Fruit fly (Drosophila melanogaster) whole organism, embryonic: ENCODE measurements around the gene Mpc1.
A peak's percentile ranks its signal among the peaks of the same experiment; 100 is the strongest.

Experiments
- CG1024 ChIP-seq: fragments of 200-800 bp; sonication (Bioruptor generic); IDR thresholded peaks from 2 replicates; pipeline ENCODE4 v1.3.6; 2022; ENCODE audit warnings: missing biosample characterization, missing genetic modification characterization
- CG10274 ChIP-seq: fragments of 200-800 bp; sonication (Bioruptor generic); optimal IDR thresholded peaks from 3 replicates; lab custom pipeline; 2017; ENCODE audit warnings: missing biosample characterization, mild to moderate bottlenecking, missing genetic modification characterization
- CG11085 ChIP-seq: fragments of 200-800 bp; sonication (Bioruptor generic); IDR thresholded peaks from 2 replicates; pipeline ENCODE4 v1.3.6; 2022; ENCODE audit warnings: missing biosample characterization, missing genetic modification characterization
- CG11093 ChIP-seq: fragments of 200-800 bp; sonication (Bioruptor generic); IDR thresholded peaks from 3 replicates; pipeline ENCODE4 v1.3.6; 2022; ENCODE audit warnings: missing biosample characterization, missing genetic modification characterization
- CG11504 ChIP-seq: fragments of 200-800 bp; sonication (Bioruptor generic); optimal IDR thresholded peaks from 3 replicates; lab custom pipeline; 2019; ENCODE audit warnings: missing biosample characterization, mild to moderate bottlenecking, missing genetic modification characterization, moderate library complexity
- CG12236 ChIP-seq: fragments of 200-800 bp; sonication (Bioruptor generic); optimal IDR thresholded peaks from 2 replicates; lab custom pipeline; 2016; ENCODE audit warnings: missing biosample characterization, missing genetic modification characterization
- CG14965 ChIP-seq: fragments of 200-800 bp; sonication (Bioruptor generic); optimal IDR thresholded peaks from 2 replicates; lab custom pipeline; 2016; ENCODE audit warnings: missing biosample characterization, missing genetic modification characterization, borderline replicate concordance
- CG15269 ChIP-seq: fragments of 200-800 bp; sonication (Bioruptor generic); optimal IDR thresholded peaks from 2 replicates; lab custom pipeline; 2018; ENCODE audit warnings: missing biosample characterization, mild to moderate bottlenecking, missing genetic modification characterization, moderate library complexity
- CG1529 ChIP-seq: fragments of 200-800 bp; sonication (Bioruptor generic); optimal IDR thresholded peaks from 3 replicates; lab custom pipeline; 2018; ENCODE audit warnings: missing biosample characterization, missing genetic modification characterization
- CG16779 ChIP-seq: fragments of 200-800 bp; sonication (Bioruptor generic); IDR thresholded peaks from 2 replicates; pipeline ENCODE4 v1.3.6; 2022; ENCODE audit warnings: missing biosample characterization, missing genetic modification characterization
- CG16863 ChIP-seq: fragments of 200-800 bp; sonication (Bioruptor generic); optimal IDR thresholded peaks from 3 replicates; lab custom pipeline; 2016; ENCODE audit warnings: missing biosample characterization, missing genetic modification characterization
- CG17361 ChIP-seq: fragments of 200-800 bp; sonication (Bioruptor generic); IDR thresholded peaks from 3 replicates; pipeline ENCODE4 v1.3.6; 2022; ENCODE audit warnings: missing biosample characterization, missing genetic modification characterization
- CG17612 ChIP-seq: fragments of 200-800 bp; sonication (Bioruptor generic); IDR thresholded peaks from 2 replicates; pipeline ENCODE4 v1.3.6; 2022; ENCODE audit warnings: missing biosample characterization, missing genetic modification characterization
- CG2129 ChIP-seq: fragments of 200-800 bp; sonication (Bioruptor generic); IDR thresholded peaks from 2 replicates; pipeline ENCODE4 v1.3.6; 2022; ENCODE audit warnings: missing biosample characterization, missing genetic modification characterization; ENCODE audit not compliant: partially characterized antibody
- CG2199 ChIP-seq: fragments of 200-800 bp; sonication (Bioruptor generic); IDR thresholded peaks from 3 replicates; pipeline ENCODE4 v1.3.6; 2022; ENCODE audit warnings: missing biosample characterization, missing genetic modification characterization
- CG2202 ChIP-seq: fragments of 200-800 bp; sonication (Bioruptor generic); optimal IDR thresholded peaks from 2 replicates; lab custom pipeline; 2018; ENCODE audit warnings: missing biosample characterization, mild to moderate bottlenecking, missing genetic modification characterization
- CG32532 ChIP-seq: fragments of 200-800 bp; sonication (Bioruptor generic); IDR thresholded peaks from 2 replicates; pipeline ENCODE4 v1.3.6; 2022; ENCODE audit warnings: missing biosample characterization, missing genetic modification characterization
- CG33213 ChIP-seq: fragments of 200-800 bp; sonication (Bioruptor generic); optimal IDR thresholded peaks from 3 replicates; lab custom pipeline; 2016; ENCODE audit warnings: missing biosample characterization, missing genetic modification characterization
- CG34224 ChIP-seq: fragments of 200-800 bp; sonication (Bioruptor generic); IDR thresholded peaks from 3 replicates; pipeline ENCODE4 v1.3.6; 2022; ENCODE audit warnings: missing biosample characterization, missing genetic modification characterization; ENCODE audit not compliant: partially characterized antibody
- CG3847 ChIP-seq: fragments of 200-800 bp; sonication (Bioruptor generic); IDR thresholded peaks from 2 replicates; pipeline ENCODE4 v1.3.6; 2022; ENCODE audit warnings: missing biosample characterization, missing genetic modification characterization
- CG7928 ChIP-seq: fragments of 200-800 bp; sonication (Bioruptor generic); optimal IDR thresholded peaks from 2 replicates; lab custom pipeline; 2017; ENCODE audit warnings: missing biosample characterization, mild to moderate bottlenecking, missing genetic modification characterization
- CHES-1-like ChIP-seq: fragments of 200-800 bp; sonication (Bioruptor generic); optimal IDR thresholded peaks from 2 replicates; lab custom pipeline; 2016; ENCODE audit warnings: missing biosample characterization, missing genetic modification characterization
- D19B ChIP-seq: fragments of 200-800 bp; sonication (Bioruptor generic); optimal IDR thresholded peaks from 2 replicates; lab custom pipeline; 2017; ENCODE audit warnings: missing biosample characterization, mild to moderate bottlenecking, missing genetic modification characterization
- Dfd ChIP-seq, 2 experiments: fragments of >200 bp; optimal IDR thresholded peaks; 2 replicates each; lab custom pipeline; 2017; ENCODE audit warnings: missing biosample characterization in 2 of 2, missing genetic modification characterization in 2 of 2
- E2f2 ChIP-seq: fragments of 200-800 bp; sonication (Bioruptor generic); IDR thresholded peaks from 2 replicates; pipeline ENCODE4 v1.3.6; 2022; ENCODE audit warnings: missing biosample characterization, missing genetic modification characterization
- Ets65A ChIP-seq: fragments of 200-800 bp; sonication (Bioruptor generic); peaks from one replicate; lab custom pipeline; 2016; ENCODE audit warnings: missing biosample characterization, missing genetic modification characterization
- HLH4C ChIP-seq: fragments of 200-800 bp; sonication (Bioruptor generic); IDR thresholded peaks from 3 replicates; pipeline ENCODE4 v1.3.6; 2022; ENCODE audit warnings: missing biosample characterization, missing genetic modification characterization; ENCODE audit not compliant: partially characterized antibody
- Hr3 ChIP-seq: fragments of 200-800 bp; sonication (Bioruptor generic); optimal IDR thresholded peaks from 3 replicates; lab custom pipeline; 2016; ENCODE audit warnings: missing biosample characterization, missing genetic modification characterization
- Jarid2 ChIP-seq: fragments of 200-800 bp; sonication (Bioruptor generic); optimal IDR thresholded peaks from 3 replicates; lab custom pipeline; 2017; ENCODE audit warnings: mild to moderate bottlenecking, missing biosample characterization, missing genetic modification reagents, missing genetic modification characterization
- Med ChIP-seq: fragments of 200-800 bp; sonication (Bioruptor generic); peaks from one replicate; lab custom pipeline; 2016; ENCODE audit warnings: missing biosample characterization, missing genetic modification characterization, mild to moderate bottlenecking, inconsistent platforms, moderate library complexity
- Rfx ChIP-seq: fragments of 200-800 bp; sonication (Bioruptor generic); IDR thresholded peaks from 2 replicates; pipeline ENCODE4 v1.3.6; 2022; ENCODE audit warnings: missing biosample characterization, missing genetic modification characterization
- Scr ChIP-seq: fragments of 200-800 bp; sonication (Bioruptor generic); IDR thresholded peaks from 2 replicates; pipeline ENCODE4 v1.3.6; 2022; ENCODE audit warnings: missing biosample characterization, missing genetic modification characterization; ENCODE audit not compliant: partially characterized antibody
- Sin3A ChIP-seq: fragments of >200 bp; optimal IDR thresholded peaks from 2 replicates; lab custom pipeline; 2018
- Stat92E ChIP-seq, 3 experiments: fragments of >200 bp in 2 of 3; fragments of 200-800 bp in 1 of 3; sonication (Bioruptor generic) in 1 of 3; optimal IDR thresholded peaks; 2 replicates each; lab custom pipeline; 2017 to 2019; ENCODE audit warnings: missing biosample characterization in 3 of 3, missing genetic modification characterization in 3 of 3, mild to moderate bottlenecking in 1 of 3, moderate library complexity in 1 of 3
- Trl ChIP-seq, 3 experiments: fragments of >200 bp in 2 of 3; fragments of 200-800 bp in 1 of 3; sonication (Bioruptor generic) in 1 of 3; optimal IDR thresholded peaks; 2 replicates in 1 of 3; 3 replicates in 2 of 3; lab custom pipeline; 2016 to 2017; ENCODE audit warnings: missing biosample characterization in 1 of 3, missing genetic modification characterization in 1 of 3
- az2 ChIP-seq: fragments of 200-800 bp; sonication (Bioruptor generic); optimal IDR thresholded peaks from 3 replicates; lab custom pipeline; 2016; ENCODE audit warnings: missing biosample characterization, missing genetic modification characterization
- bcd ChIP-seq: fragments of 200-800 bp; sonication (Bioruptor generic); optimal IDR thresholded peaks from 2 replicates; lab custom pipeline; 2017; ENCODE audit warnings: missing biosample characterization, mild to moderate bottlenecking, missing genetic modification characterization
- crol ChIP-seq: fragments of 200-800 bp; sonication (Bioruptor generic); IDR thresholded peaks from 2 replicates; pipeline ENCODE4 v1.3.6; 2022; ENCODE audit warnings: missing biosample characterization, missing genetic modification characterization
- cwo ChIP-seq: fragments of 200-800 bp; sonication (Bioruptor generic); optimal IDR thresholded peaks from 3 replicates; lab custom pipeline; 2017; ENCODE audit warnings: missing biosample characterization, missing genetic modification characterization, mild to moderate bottlenecking, moderate library complexity, missing genetic modification reagents
- dysf ChIP-seq: fragments of 200-800 bp; sonication (Bioruptor generic); IDR thresholded peaks from 3 replicates; pipeline ENCODE4 v1.3.6; 2022; ENCODE audit warnings: missing biosample characterization, missing genetic modification characterization
- fd96Cb ChIP-seq: fragments of 200-800 bp; sonication (Bioruptor generic); optimal IDR thresholded peaks from 2 replicates; lab custom pipeline; 2018; ENCODE audit warnings: missing biosample characterization, mild to moderate bottlenecking, missing genetic modification characterization, moderate library complexity
- h ChIP-seq: fragments of >200 bp; optimal IDR thresholded peaks from 2 replicates; lab custom pipeline; 2017
- her ChIP-seq: fragments of 200-800 bp; sonication (Bioruptor generic); optimal IDR thresholded peaks from 2 replicates; lab custom pipeline; 2016; ENCODE audit warnings: missing biosample characterization, missing genetic modification characterization
- ind ChIP-seq: fragments of 200-800 bp; sonication (Bioruptor generic); optimal IDR thresholded peaks from 3 replicates; lab custom pipeline; 2016; ENCODE audit warnings: missing biosample characterization, missing genetic modification characterization
- nerfin-2 ChIP-seq: fragments of 200-800 bp; sonication (Bioruptor generic); IDR thresholded peaks from 2 replicates; pipeline ENCODE4 v1.3.6; 2022; ENCODE audit warnings: missing biosample characterization, missing genetic modification characterization; ENCODE audit not compliant: partially characterized antibody
- p53 ChIP-seq: fragments of 200-800 bp; sonication (Bioruptor generic); optimal IDR thresholded peaks from 2 replicates; lab custom pipeline; 2016; ENCODE audit warnings: missing biosample characterization, missing genetic modification characterization
- pfk ChIP-seq: fragments of 200-800 bp; sonication (Bioruptor generic); optimal IDR thresholded peaks from 2 replicates; lab custom pipeline; 2018; ENCODE audit warnings: missing biosample characterization, mild to moderate bottlenecking, missing genetic modification characterization, moderate library complexity
- row ChIP-seq: fragments of 200-800 bp; sonication (Bioruptor generic); IDR thresholded peaks from 3 replicates; pipeline ENCODE4 v1.3.6; 2022; ENCODE audit warnings: missing biosample characterization, missing genetic modification characterization
- sna ChIP-seq: fragments of 200-800 bp; sonication (Bioruptor generic); IDR thresholded peaks from 2 replicates; pipeline ENCODE4 v1.3.6; 2022; ENCODE audit warnings: missing biosample characterization, missing genetic modification characterization; ENCODE audit not compliant: partially characterized antibody
- stwl ChIP-seq: fragments of 200-800 bp; sonication (Bioruptor generic); optimal IDR thresholded peaks from 3 replicates; lab custom pipeline; 2018; ENCODE audit warnings: missing biosample characterization, mild to moderate bottlenecking, missing genetic modification characterization, moderate library complexity
- wek ChIP-seq: fragments of 200-800 bp; sonication (Bioruptor generic); optimal IDR thresholded peaks from 3 replicates; lab custom pipeline; 2018; ENCODE audit warnings: missing biosample characterization, mild to moderate bottlenecking, missing genetic modification characterization, moderate library complexity

Mpc1 gene

dm6 chr3R:18915644-18916194 lies 12.7 kb downstream of the Mpc1 start:
- TF ChIP-seq CG16863 (GFP tag; lab: Kevin White, UChicago) (no peak), CG17612 (GFP tag; lab: Robert Waterston, UW) (no peak), Trl (optimal IDR thresholded peaks at IDR 0.05; lab: Kevin White, UChicago) (no peak), Trl (GFP tag; optimal IDR thresholded peaks at IDR 0.05; lab: Kevin White, UChicago) (no peak), CG1024 (GFP tag; lab: Robert Waterston, UW) (no peak), ind (GFP tag; lab: Kevin White, UChicago) (no peak), dysf (GFP tag; lab: Robert Waterston, UW) (no peak), E2f2 (GFP tag; lab: Robert Waterston, UW) (no peak), CG11085 (no peak), CG17361 (GFP tag; lab: Robert Waterston, UW) (no peak), CG2202 (tag; lab: Kevin White, UChicago) (no peak), Stat92E (GFP tag; optimal IDR thresholded peaks at IDR 0.05; lab: Kevin White, UChicago) (peak in 1 of 3 experiments; percentile 53), CG16779 (GFP tag; lab: Robert Waterston, UW) (no peak), nerfin-2 (no peak), fd96Cb (tag; lab: Kevin White, UChicago) (no peak), CG32532 (no peak), D19B (GFP tag; lab: Kevin White, UChicago) (peak; percentile 46), CG1529 (GFP tag; lab: Kevin White, UChicago) (no peak), CHES-1-like (no peak), CG7928 (GFP tag; lab: Kevin White, UChicago) (no peak), cwo (no peak), bcd (no peak), CG10274 (GFP tag; lab: Kevin White, UChicago) (no peak), CG3847 (GFP tag; lab: Robert Waterston, UW) (no peak), Scr (no peak), CG2199 (GFP tag; lab: Robert Waterston, UW) (peak; percentile 55; the same call in 1 of the 3 replicates), CG12236 (GFP tag; lab: Kevin White, UChicago) (no peak), Hr3 (GFP tag; lab: Kevin White, UChicago) (no peak), Ets65A (GFP tag; lab: Kevin White, UChicago) (peak; percentile 61), CG11093 (GFP tag; lab: Robert Waterston, UW) (no peak), Dfd (GFP tag; optimal IDR thresholded peaks at IDR 0.05; lab: Kevin White, UChicago) (no peak), Med (GFP tag; lab: Kevin White, UChicago) (peak; percentile 35), az2 (GFP tag; lab: Kevin White, UChicago) (no peak), CG15269 (tag; lab: Kevin White, UChicago) (no peak), wek (no peak), crol (GFP tag; lab: Robert Waterston, UW) (no peak), CG2129 (GFP tag; lab: Robert Waterston, UW) (no peak), Rfx (GFP tag; lab: Robert Waterston, UW) (no peak), sna (GFP tag; lab: Robert Waterston, UW) (0 out of 2 replicates have a peak, but pooled peaks have one; percentile 20), her (no peak), CG33213 (GFP tag; lab: Kevin White, UChicago) (no peak), h (lab: Kevin White, UChicago) (no peak), row (GFP tag; lab: Robert Waterston, UW) (no peak), p53 (GFP tag; lab: Kevin White, UChicago) (no peak), CG14965 (GFP tag; lab: Kevin White, UChicago) (no peak), pfk (GFP tag; lab: Kevin White, UChicago) (no peak), stwl (tag; lab: Kevin White, UChicago) (no peak), Sin3A (lab: Kevin White, UChicago) (no peak), Jarid2 (GFP tag; lab: Kevin White, UChicago) (no peak), HLH4C (no peak), CG34224 (no peak), CG11504 (peak; percentile 99)
